Worm (Caenorhabditis elegans) whole organism, late embryonic: ENCODE data around the gene K10D2.5.

ENCODE experiments used
- C38D4.7 ChIP-seq: fragments of 200-800 bp; sonication (Bioruptor generic); optimal IDR thresholded peaks from 2 replicates; lab custom pipeline; 2018; ENCODE audit warnings: mild to moderate bottlenecking, missing genetic modification characterization, moderate library complexity, missing compliant biosample characterization
- F13H6.1 ChIP-seq: sonication (generic microtip); optimal IDR thresholded peaks from 2 replicates; lab custom pipeline; 2016; ENCODE audit warnings: missing genetic modification characterization, missing compliant biosample characterization
- K02D7.2 ChIP-seq: sonication (generic microtip); optimal IDR thresholded peaks from 2 replicates; lab custom pipeline; 2017; ENCODE audit warnings: mild to moderate bottlenecking, missing genetic modification characterization, missing compliant biosample characterization
- T23F11.4 ChIP-seq: fragments of 200-800 bp; sonication (Bioruptor generic); optimal IDR thresholded peaks from 2 replicates; lab custom pipeline; 2018; ENCODE audit warnings: mild to moderate bottlenecking, missing genetic modification characterization, missing compliant biosample characterization
- Y22D7AL.16 ChIP-seq: sonication (generic microtip); optimal IDR thresholded peaks from 2 replicates; lab custom pipeline; 2016; ENCODE audit warnings: missing genetic modification characterization, missing compliant biosample characterization
- ahr-1 ChIP-seq: sonication (generic microtip); optimal IDR thresholded peaks from 2 replicates; lab custom pipeline; 2016; ENCODE audit warnings: missing genetic modification characterization, missing compliant biosample characterization
- ceh-14 ChIP-seq: sonication (generic microtip); optimal IDR thresholded peaks from 2 replicates; lab custom pipeline; 2016; ENCODE audit warnings: missing genotype, missing genetic modification characterization, missing compliant biosample characterization
- ceh-18 ChIP-seq: sonication (generic microtip); optimal IDR thresholded peaks from 2 replicates; lab custom pipeline; 2016; ENCODE audit warnings: missing genetic modification characterization, missing compliant biosample characterization
- ceh-19 ChIP-seq: fragments of 200-800 bp; sonication (Bioruptor generic); optimal IDR thresholded peaks from 2 replicates; lab custom pipeline; 2018; ENCODE audit warnings: mild to moderate bottlenecking, missing genetic modification characterization, missing compliant biosample characterization
- ceh-2 ChIP-seq: sonication (generic microtip); optimal IDR thresholded peaks from 2 replicates; lab custom pipeline; 2016; ENCODE audit warnings: missing genotype, missing genetic modification characterization, missing compliant biosample characterization
- ceh-31 ChIP-seq: sonication (generic microtip); optimal IDR thresholded peaks from 2 replicates; lab custom pipeline; 2016; ENCODE audit warnings: missing genetic modification characterization, missing compliant biosample characterization
- ceh-34 ChIP-seq: sonication (generic microtip); optimal IDR thresholded peaks from 2 replicates; lab custom pipeline; 2016; ENCODE audit warnings: mild to moderate bottlenecking, missing genetic modification characterization, missing compliant biosample characterization
- ceh-6 ChIP-seq: fragments of 200-800 bp; sonication (Bioruptor generic); optimal IDR thresholded peaks from 2 replicates; lab custom pipeline; 2018; ENCODE audit warnings: mild to moderate bottlenecking, missing genetic modification characterization, missing compliant biosample characterization
- che-1 ChIP-seq: sonication (generic microtip); optimal IDR thresholded peaks from 2 replicates; lab custom pipeline; 2016; ENCODE audit warnings: mild to moderate bottlenecking, missing genetic modification characterization, missing compliant biosample characterization
- dmd-4 ChIP-seq: sonication (generic microtip); optimal IDR thresholded peaks from 2 replicates; lab custom pipeline; 2016; ENCODE audit warnings: borderline replicate concordance, missing genetic modification characterization, missing compliant biosample characterization
- dve-1 ChIP-seq: sonication (generic microtip); optimal IDR thresholded peaks from 2 replicates; lab custom pipeline; 2017; ENCODE audit warnings: antibody characterized with exemption, mild to moderate bottlenecking, missing genetic modification characterization, missing compliant biosample characterization
- elt-2 ChIP-seq: sonication (generic microtip); optimal IDR thresholded peaks from 2 replicates; lab custom pipeline; 2016; ENCODE audit warnings: missing genetic modification reagents, missing genetic modification characterization, missing compliant biosample characterization
- ets-4 ChIP-seq: sonication (generic microtip); optimal IDR thresholded peaks from 2 replicates; lab custom pipeline; 2016; ENCODE audit warnings: missing genetic modification characterization, missing compliant biosample characterization
- eyg-1 ChIP-seq: sonication (generic microtip); optimal IDR thresholded peaks from 2 replicates; lab custom pipeline; 2016; ENCODE audit warnings: missing genotype, missing genetic modification characterization, missing compliant biosample characterization
- fkh-6 ChIP-seq: sonication (generic microtip); optimal IDR thresholded peaks from 2 replicates; lab custom pipeline; 2016; ENCODE audit warnings: missing genetic modification characterization, missing compliant biosample characterization
- gmeb-2 ChIP-seq: sonication (generic microtip); optimal IDR thresholded peaks from 2 replicates; lab custom pipeline; 2016; ENCODE audit warnings: missing genetic modification characterization, inconsistent platforms, missing compliant biosample characterization
- hlh-13 ChIP-seq: fragments of 200-800 bp; sonication (Bioruptor generic); optimal IDR thresholded peaks from 2 replicates; lab custom pipeline; 2018; ENCODE audit warnings: mild to moderate bottlenecking, missing genetic modification characterization, missing compliant biosample characterization
- hlh-15 ChIP-seq: sonication (generic microtip); optimal IDR thresholded peaks from 2 replicates; lab custom pipeline; 2016; ENCODE audit warnings: missing genetic modification characterization, missing compliant biosample characterization
- hlh-30 ChIP-seq: sonication (generic microtip); optimal IDR thresholded peaks from 2 replicates; lab custom pipeline; 2017; ENCODE audit warnings: antibody characterized with exemption, missing genetic modification characterization, missing compliant biosample characterization; ENCODE audit not compliant: insufficient read depth
- hlh-8 ChIP-seq: sonication (generic microtip); optimal IDR thresholded peaks from 2 replicates; lab custom pipeline; 2016; ENCODE audit warnings: missing genotype, missing genetic modification characterization, missing compliant biosample characterization
- lim-6 ChIP-seq: sonication (generic microtip); optimal IDR thresholded peaks from 2 replicates; lab custom pipeline; 2016; ENCODE audit warnings: missing genetic modification characterization, missing compliant biosample characterization
- lin-11 ChIP-seq: fragments of 200-800 bp; sonication (Bioruptor generic); optimal IDR thresholded peaks from 2 replicates; lab custom pipeline; 2018; ENCODE audit warnings: mild to moderate bottlenecking, missing genetic modification characterization, missing compliant biosample characterization
- nfya-1 ChIP-seq: sonication (generic microtip); optimal IDR thresholded peaks from 2 replicates; lab custom pipeline; 2017; ENCODE audit warnings: missing genetic modification characterization, mild to moderate bottlenecking, missing compliant biosample characterization, antibody characterized with exemption, moderate library complexity
- nhr-232 ChIP-seq: sonication (generic microtip); optimal IDR thresholded peaks from 2 replicates; lab custom pipeline; 2016; ENCODE audit warnings: missing genetic modification characterization, missing compliant biosample characterization
- pat-9 ChIP-seq: fragments of 200-800 bp; sonication (Bioruptor generic); optimal IDR thresholded peaks from 2 replicates; lab custom pipeline; 2018; ENCODE audit warnings: mild to moderate bottlenecking, missing genetic modification characterization, moderate library complexity, missing compliant biosample characterization
- pha-2 ChIP-seq: sonication (generic microtip); optimal IDR thresholded peaks from 2 replicates; lab custom pipeline; 2017; ENCODE audit warnings: mild to moderate bottlenecking, missing genetic modification characterization, missing compliant biosample characterization
- ref-2 ChIP-seq: sonication (generic microtip); optimal IDR thresholded peaks from 2 replicates; lab custom pipeline; 2016; ENCODE audit warnings: missing genetic modification characterization, missing compliant biosample characterization
- rnt-1 ChIP-seq: sonication (generic microtip); optimal IDR thresholded peaks from 2 replicates; lab custom pipeline; 2016; ENCODE audit warnings: missing genetic modification characterization, missing compliant biosample characterization
- sdc-2 ChIP-seq: sonication (generic microtip); optimal IDR thresholded peaks from 2 replicates; lab custom pipeline; 2016; ENCODE audit warnings: missing genotype, missing genetic modification characterization, missing compliant biosample characterization
- sox-2 ChIP-seq: fragments of 200-800 bp; sonication (Bioruptor generic); IDR thresholded peaks from 2 replicates; pipeline ENCODE4 v1.3.6; 2022; ENCODE audit warnings: missing genetic modification reagents, missing genetic modification characterization, missing compliant biosample characterization
- sox-4 ChIP-seq: sonication (generic microtip); optimal IDR thresholded peaks from 2 replicates; lab custom pipeline; 2017; ENCODE audit warnings: mild to moderate bottlenecking, missing genetic modification characterization, inconsistent platforms, missing compliant biosample characterization
- syd-9 ChIP-seq: sonication (generic microtip); optimal IDR thresholded peaks from 2 replicates; lab custom pipeline; 2016; ENCODE audit warnings: mild to moderate bottlenecking, missing genetic modification characterization, moderate library complexity, missing compliant biosample characterization
- ttx-3 ChIP-seq: sonication (generic microtip); optimal IDR thresholded peaks from 2 replicates; lab custom pipeline; 2016; ENCODE audit warnings: missing genetic modification reagents, missing genetic modification characterization, missing compliant biosample characterization
- unc-3 ChIP-seq, 2 experiments: fragments of 200-800 bp in 1 of 2; sonication (Bioruptor generic) in 1 of 2; sonication (generic microtip) in 1 of 2; conservative IDR thresholded peaks in 1 of 2; optimal IDR thresholded peaks in 1 of 2; 2 replicates each; pipeline versions ENCODE4 v1.3.6 to Lab custom; 2016 to 2022; ENCODE audit warnings: missing compliant biosample characterization in 2 of 2, missing genetic modification characterization in 2 of 2, missing genetic modification reagents in 1 of 2
- unc-55 ChIP-seq: sonication (generic microtip); optimal IDR thresholded peaks from 2 replicates; lab custom pipeline; 2017; ENCODE audit warnings: missing biosample characterization, missing genetic modification reagents, missing genetic modification characterization
- unc-86 ChIP-seq: sonication (generic microtip); optimal IDR thresholded peaks from 2 replicates; lab custom pipeline; 2016; ENCODE audit warnings: missing genetic modification characterization, missing compliant biosample characterization
- zip-5 ChIP-seq: sonication (generic microtip); optimal IDR thresholded peaks from 2 replicates; lab custom pipeline; 2016; ENCODE audit warnings: missing genetic modification characterization, missing compliant biosample characterization
- ztf-16 ChIP-seq: sonication (generic microtip); optimal IDR thresholded peaks from 2 replicates; lab custom pipeline; 2017; ENCODE audit warnings: missing genetic modification characterization, missing compliant biosample characterization

Gene K10D2.5

ce11 chrIII:5208992-5209391 is 36.5 kb downstream of the K10D2.5 start, which contains the start of gene syx-16:
Gene syx-16, minus strand, starts transcription at chrIII:5209109.
- TF ChIP-seq F13H6.1 (tag; lab: Kevin White, UChicago) (no peak), hlh-8 (tag; lab: Kevin White, UChicago) (no peak), ets-4 (no peak), gmeb-2 (tag; lab: Kevin White, UChicago) (no peak)

DNA sequence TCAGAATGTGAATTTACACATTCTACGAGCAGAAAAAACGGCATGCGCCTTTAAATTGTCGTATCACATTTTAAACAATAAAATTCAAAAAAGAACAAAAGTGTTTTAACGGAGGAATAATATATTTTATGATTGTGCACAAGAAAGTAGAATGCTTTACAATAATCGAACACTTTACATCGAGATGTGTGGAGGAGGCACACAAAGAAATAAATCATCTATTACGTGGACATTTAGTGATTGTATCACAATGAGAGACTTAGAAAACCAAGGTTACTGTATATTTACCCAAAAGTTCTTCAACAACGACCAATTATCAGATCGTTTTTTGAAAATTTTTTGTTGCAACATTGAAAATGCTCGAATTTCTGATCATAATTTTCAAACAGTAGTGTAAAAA is 37.7 kb downstream of the K10D2.5 start:
- TF ChIP-seq unc-55 (GFP tag; lab: Kevin White, UChicago) (peak; percentile 12), rnt-1 (tag; lab: Kevin White, UChicago) (no peak), ceh-18 (no peak)
- TF ChIP-seq, all 69 proteins: peak for 1

- TF ChIP-seq eyg-1 (tag; lab: Kevin White, UChicago), result peak; percentile 46
- peak; percentile 17; the same call in 1 of the 2 replicates for TF ChIP-seq sox-2 (GFP tag; lab: Robert Waterston, UW)
- TF ChIP-seq che-1 (tag; lab: Kevin White, UChicago), result peak; percentile 69
- TF ChIP-seq nfya-1, result peak; percentile 1
- TF ChIP-seq unc-86 (tag; lab: Kevin White, UChicago), result peak; percentile 45
- TF ChIP-seq hlh-30, result peak; percentile 42
- peak; percentile 25 for TF ChIP-seq dve-1 (tag; lab: Kevin White, UChicago)
- peak; percentile 61; the same call in 1 of the 2 replicates for TF ChIP-seq unc-3 (GFP tag; conservative IDR thresholded peaks at IDR 0.05; lab: Robert Waterston, UW)
- peak; percentile 48 for TF ChIP-seq unc-3 (tag; optimal IDR thresholded peaks at IDR 0.05; lab: Kevin White, UChicago)
- peak; percentile 63 for TF ChIP-seq lin-11
- TF ChIP-seq sox-4 (tag; lab: Kevin White, UChicago), result peak; percentile 63
- peak; percentile 10 for TF ChIP-seq ztf-16 (tag; lab: Kevin White, UChicago)
- peak; percentile 73 for TF ChIP-seq ceh-34 (tag; lab: Kevin White, UChicago)
- peak; percentile 70 for TF ChIP-seq pha-2 (tag; lab: Kevin White, UChicago)
- TF ChIP-seq lim-6, result peak; percentile 33
- peak; percentile 4 for TF ChIP-seq zip-5 (tag; lab: Kevin White, UChicago)
- peak; percentile 30 for TF ChIP-seq T23F11.4 (GFP tag; lab: Kevin White, UChicago)
- TF ChIP-seq ceh-18, result peak; percentile 73
- peak; percentile 25 for TF ChIP-seq hlh-13 (GFP tag; lab: Kevin White, UChicago)
- TF ChIP-seq ets-4, result peak; percentile 68
- peak; percentile 3 for TF ChIP-seq ttx-3 (tag; lab: Kevin White, UChicago)
- peak; percentile 23 for TF ChIP-seq F13H6.1 (tag; lab: Kevin White, UChicago)
- TF ChIP-seq dmd-4 (tag; lab: Kevin White, UChicago), result peak; percentile 72
- peak; percentile 25 for TF ChIP-seq rnt-1 (tag; lab: Kevin White, UChicago)
- peak; percentile 20 for TF ChIP-seq ahr-1 (tag; lab: Kevin White, UChicago)
- peak; percentile 62 for TF ChIP-seq ceh-2 (tag; lab: Kevin White, UChicago)
- peak; percentile 52 for TF ChIP-seq K02D7.2 (tag; lab: Kevin White, UChicago)
- TF ChIP-seq Y22D7AL.16 (tag; lab: Kevin White, UChicago), result peak; percentile 65
- peak; percentile 62 for TF ChIP-seq fkh-6 (tag; lab: Kevin White, UChicago)
- TF ChIP-seq syd-9, result peak; percentile 72
- TF ChIP-seq gmeb-2 (tag; lab: Kevin White, UChicago), result peak; percentile 43
- TF ChIP-seq ceh-6, result peak; percentile 66
- TF ChIP-seq ceh-19, result peak; percentile 82
- peak; percentile 49 for TF ChIP-seq sdc-2 (tag; lab: Kevin White, UChicago)
- peak; percentile 41 for TF ChIP-seq ceh-14 (tag; lab: Kevin White, UChicago)
- peak; percentile 74 for TF ChIP-seq elt-2 (tag; lab: Kevin White, UChicago)
- peak; percentile 83 for TF ChIP-seq ref-2 (tag; lab: Kevin White, UChicago)
- TF ChIP-seq C38D4.7, result peak; percentile 64
- TF ChIP-seq nhr-232 (tag; lab: Kevin White, UChicago), result peak; percentile 65
- peak; percentile 43 for TF ChIP-seq pat-9
- TF ChIP-seq hlh-15 (tag; lab: Kevin White, UChicago), result peak; percentile 60
- peak; percentile 54 for TF ChIP-seq ceh-31
Observed at ce11 chrIII:5211137-5211648, 38.7 kb downstream of the K10D2.5 start.
